Worm (Caenorhabditis elegans): ENCODE measurements around the gene R04A9.6.

- no peak for TF ChIP-seq unc-62 (GFP tag; optimal IDR thresholded peaks at IDR 0.05)
- TF ChIP-seq lir-3 (tag; optimal IDR thresholded peaks at IDR 0.05; ENCODE audit: poor library complexity) = no peak
- TF ChIP-seq ceh-82 (tag; optimal IDR thresholded peaks at IDR 0.05) = no peak
- TF ChIP-seq nhr-77 (tag; optimal IDR thresholded peaks at IDR 0.05) = no peak
- TF ChIP-seq C16A3.4 (tag; optimal IDR thresholded peaks at IDR 0.05) = no peak
- TF ChIP-seq C04F5.9 (tag; optimal IDR thresholded peaks at IDR 0.05) = no peak
- no peak for TF ChIP-seq zag-1 (tag; optimal IDR thresholded peaks at IDR 0.05)
Measured at ce11 chrX:390469-390868, 6.9 kb upstream of the R04A9.6 start, which contains the start of gene R04A9.9.

Data from whole organism, L1 larva.